Worm (Caenorhabditis elegans) whole organism, mixed stage, embryonic: ENCODE results near the gene F07C4.6.

Experiments
- M03D4.4 ChIP-seq: sonication (generic microtip); optimal IDR thresholded peaks from 2 replicates; lab custom pipeline; 2017; ENCODE audit warnings: mild to moderate bottlenecking, missing genetic modification characterization, missing compliant biosample characterization
- bed-3 ChIP-seq: fragments of 200-800 bp; sonication (Bioruptor generic); optimal IDR thresholded peaks from 3 replicates; lab custom pipeline; 2018; ENCODE audit warnings: mild to moderate bottlenecking, missing genetic modification characterization, moderate library complexity, missing compliant biosample characterization
- ceh-39 ChIP-seq: fragments of 150-350 bp; optimal IDR thresholded peaks from 2 replicates; lab custom pipeline; 2014; ENCODE audit warnings: missing biosample characterization, missing genetic modification characterization
- ceh-43 ChIP-seq: fragments of 200-800 bp; sonication (Bioruptor generic); optimal IDR thresholded peaks from 2 replicates; lab custom pipeline; 2018; ENCODE audit warnings: mild to moderate bottlenecking, missing genetic modification characterization, moderate library complexity, missing compliant biosample characterization
- ces-1 ChIP-seq: fragments of 150-350 bp; optimal IDR thresholded peaks from 2 replicates; lab custom pipeline; 2014; ENCODE audit warnings: missing biosample characterization, missing genetic modification reagents, missing genetic modification characterization
- cnd-1 ChIP-seq: fragments of 200-800 bp; sonication (Bioruptor generic); optimal IDR thresholded peaks from 2 replicates; lab custom pipeline; 2018; ENCODE audit warnings: mild to moderate bottlenecking, missing genetic modification characterization, missing compliant biosample characterization
- drap-1 ChIP-seq: fragments of 200-800 bp; sonication (Bioruptor generic); optimal IDR thresholded peaks from 3 replicates; lab custom pipeline; 2018; ENCODE audit warnings: mild to moderate bottlenecking, missing genetic modification characterization, missing compliant biosample characterization
- elt-1 ChIP-seq: sonication (generic microtip); optimal IDR thresholded peaks from 2 replicates; lab custom pipeline; 2017; ENCODE audit warnings: missing genetic modification characterization, mild to moderate bottlenecking, missing compliant biosample characterization, antibody characterized with exemption, moderate library complexity, borderline replicate concordance; ENCODE audit not compliant: insufficient read depth
- elt-3 ChIP-seq: fragments of 150-350 bp; optimal IDR thresholded peaks from 2 replicates; lab custom pipeline; 2014; ENCODE audit warnings: missing biosample characterization, missing genetic modification characterization
- flh-1 ChIP-seq: fragments of 200-800 bp; sonication (Bioruptor generic); optimal IDR thresholded peaks from 2 replicates; lab custom pipeline; 2018; ENCODE audit warnings: mild to moderate bottlenecking, missing genetic modification characterization, moderate library complexity, missing compliant biosample characterization
- ham-2 ChIP-seq: fragments of 200-800 bp; sonication (Bioruptor generic); optimal IDR thresholded peaks from 2 replicates; lab custom pipeline; 2018; ENCODE audit warnings: mild to moderate bottlenecking, missing genetic modification characterization, missing compliant biosample characterization
- hlh-1 ChIP-seq: fragments of 150-350 bp; optimal IDR thresholded peaks from 2 replicates; lab custom pipeline; 2014; ENCODE audit warnings: missing biosample characterization, missing genetic modification reagents, missing genetic modification characterization
- lin-13 ChIP-seq: fragments of 150-350 bp; optimal IDR thresholded peaks from 2 replicates; lab custom pipeline; 2014; ENCODE audit warnings: missing biosample characterization, missing genetic modification characterization
- lin-32 ChIP-seq: fragments of 200-800 bp; sonication (Bioruptor generic); optimal IDR thresholded peaks from 2 replicates; lab custom pipeline; 2018; ENCODE audit warnings: mild to moderate bottlenecking, missing genetic modification characterization, missing compliant biosample characterization
- lsy-2 ChIP-seq: fragments of 150-350 bp; optimal IDR thresholded peaks from 2 replicates; lab custom pipeline; 2014; ENCODE audit warnings: missing biosample characterization, missing genetic modification characterization
- mab-5 ChIP-seq: fragments of 150-350 bp; optimal IDR thresholded peaks from 2 replicates; lab custom pipeline; 2014; ENCODE audit warnings: missing biosample characterization, missing genetic modification characterization
- mep-1 ChIP-seq: fragments of 150-350 bp; optimal IDR thresholded peaks from 2 replicates; lab custom pipeline; 2017; ENCODE audit warnings: missing biosample characterization, missing genetic modification reagents, missing genetic modification characterization, inconsistent platforms
- mls-2 ChIP-seq: sonication (generic microtip); optimal IDR thresholded peaks from 2 replicates; lab custom pipeline; 2016; ENCODE audit warnings: mild to moderate bottlenecking, missing genetic modification characterization, moderate library complexity, missing compliant biosample characterization
- nhr-2 ChIP-seq: fragments of 150-350 bp; optimal IDR thresholded peaks from 2 replicates; lab custom pipeline; 2014; ENCODE audit warnings: missing biosample characterization, missing genetic modification characterization
- nhr-28 ChIP-seq: fragments of 150-350 bp; optimal IDR thresholded peaks from 2 replicates; lab custom pipeline; 2014; ENCODE audit warnings: missing biosample characterization, missing genetic modification characterization
- pha-4 ChIP-seq: fragments of 150-350 bp; optimal IDR thresholded peaks from 2 replicates; lab custom pipeline; 2018; ENCODE audit warnings: missing biosample characterization, missing genetic modification reagents, missing genetic modification characterization
- snpc-4 ChIP-seq: fragments of 150-350 bp; optimal IDR thresholded peaks from 2 replicates; lab custom pipeline; 2014; ENCODE audit warnings: missing biosample characterization, missing genetic modification characterization
- sptf-1 ChIP-seq: sonication (generic microtip); optimal IDR thresholded peaks from 2 replicates; lab custom pipeline; 2017; ENCODE audit warnings: mild to moderate bottlenecking, missing genetic modification characterization, moderate library complexity, missing compliant biosample characterization
- tbx-8 ChIP-seq: fragments of 200-800 bp; sonication (Bioruptor generic); optimal IDR thresholded peaks from 2 replicates; lab custom pipeline; 2018; ENCODE audit warnings: mild to moderate bottlenecking, missing genetic modification characterization, moderate library complexity, missing compliant biosample characterization
- unc-120 ChIP-seq: sonication (generic microtip); optimal IDR thresholded peaks from 2 replicates; lab custom pipeline; 2017; ENCODE audit warnings: missing genetic modification characterization, missing compliant biosample characterization; ENCODE audit not compliant: poor library complexity, severe bottlenecking
- unc-39 ChIP-seq: fragments of 150-350 bp; optimal IDR thresholded peaks from 2 replicates; lab custom pipeline; 2014; ENCODE audit warnings: missing biosample characterization, missing genetic modification characterization
- unc-62 ChIP-seq: fragments of 150-350 bp; optimal IDR thresholded peaks from 2 replicates; lab custom pipeline; 2014; ENCODE audit warnings: missing biosample characterization, missing genetic modification reagents, missing genetic modification characterization
- ztf-11 ChIP-seq: fragments of 150-350 bp; optimal IDR thresholded peaks from 2 replicates; lab custom pipeline; 2014; ENCODE audit warnings: missing biosample characterization, missing genetic modification characterization

Gene F07C4.6

DNA sequence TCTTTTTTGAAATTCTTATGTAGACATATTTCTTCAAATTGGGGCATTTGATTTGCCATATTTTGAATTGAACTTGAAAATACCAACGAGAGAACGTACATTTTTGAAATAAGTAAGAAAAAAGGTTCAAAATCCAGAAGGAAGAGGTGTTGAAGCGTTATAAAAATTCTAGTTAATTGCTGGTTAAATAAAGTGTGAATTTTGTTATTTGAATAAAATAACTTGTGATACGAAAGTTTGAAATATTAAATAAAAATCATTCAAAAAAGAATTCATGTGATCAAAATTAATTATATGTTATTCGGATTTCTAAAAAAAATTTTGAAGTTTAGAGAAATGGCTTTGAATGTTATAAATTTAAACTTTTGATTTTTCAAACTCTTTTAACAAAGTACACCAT lies 26.5 kb upstream of the F07C4.6 start, which contains the start of gene C50E3.9:
Gene C50E3.9 (minus strand): TSS at position 101 of the 400 bp plus-strand sequence.
- TF ChIP-seq M03D4.4 (tag; lab: Kevin White, UChicago) (no peak), pha-4 (tag; lab: Kevin White, UChicago) (no peak), mep-1 (tag; lab: Kevin White, UChicago) (no peak), elt-3 (tag; lab: Kevin White, UChicago) (no peak), mab-5 (no peak), mls-2 (tag; lab: Kevin White, UChicago) (no peak), ces-1 (GFP tag; lab: Kevin White, UChicago) (no peak), elt-1 (tag; lab: Kevin White, UChicago) (no peak), bed-3 (GFP tag; lab: Kevin White, UChicago) (no peak), unc-39 (tag; lab: Kevin White, UChicago) (no peak), drap-1 (GFP tag; lab: Kevin White, UChicago) (no peak), ceh-43 (GFP tag; lab: Kevin White, UChicago) (no peak), sptf-1 (tag; lab: Kevin White, UChicago) (no peak), ztf-11 (tag; lab: Kevin White, UChicago) (no peak), nhr-28 (no peak), unc-62 (GFP tag; lab: Kevin White, UChicago) (no peak), ceh-39 (tag; lab: Kevin White, UChicago) (no peak), ham-2 (GFP tag; lab: Kevin White, UChicago) (no peak), tbx-8 (GFP tag; lab: Kevin White, UChicago) (no peak)

DNA sequence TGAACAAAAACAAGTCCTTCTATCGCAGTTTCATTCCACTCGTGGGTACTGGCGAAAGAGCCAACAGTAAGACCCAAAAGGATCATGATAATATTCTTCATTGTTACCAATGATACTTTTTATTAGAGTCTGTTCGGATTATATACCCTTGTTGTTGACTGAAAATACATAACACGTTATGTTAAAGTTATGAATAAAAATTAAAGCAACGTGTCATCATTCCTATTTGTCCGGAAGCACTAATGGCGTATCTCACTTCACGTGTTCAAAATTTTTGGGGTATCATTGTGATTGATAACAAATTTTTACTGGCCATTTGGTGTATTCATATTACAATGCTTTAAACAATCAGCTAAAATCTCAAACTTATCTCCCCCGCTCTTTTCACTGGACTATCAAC lies 25.2 kb upstream of the F07C4.6 start, which contains the start of gene scl-26:
Gene scl-26 (minus strand): TSS at position 101 of the 400 bp plus-strand sequence.
- TF ChIP-seq ces-1 (GFP tag; lab: Kevin White, UChicago) (no peak), nhr-2 (tag; lab: Kevin White, UChicago) (no peak), unc-39 (tag; lab: Kevin White, UChicago) (no peak), flh-1 (GFP tag; lab: Kevin White, UChicago) (no peak)

DNA sequence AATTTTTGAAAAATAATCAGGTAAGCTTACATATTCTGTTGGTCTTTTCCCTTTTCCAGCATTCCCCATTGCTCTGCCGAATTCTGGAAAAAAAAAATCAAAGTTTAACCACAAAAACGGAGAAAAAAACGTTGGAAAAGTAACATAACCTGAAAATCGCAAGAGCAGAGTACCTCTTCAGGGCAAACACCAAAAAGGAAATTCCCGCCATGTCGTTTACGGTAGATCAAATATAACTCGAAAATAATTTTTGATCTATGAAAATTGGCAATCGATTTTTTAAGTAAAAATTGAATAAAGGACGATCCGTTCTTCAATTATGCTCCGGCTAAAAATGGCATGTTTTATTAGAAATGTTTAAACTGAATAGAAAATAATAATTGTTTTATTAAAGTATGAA lies 23.2 kb upstream of the F07C4.6 start, which contains the start of gene C50E3.11:
Gene C50E3.11 (minus strand): TSS at position 83 of the 400 bp plus-strand sequence.
- no peak for TF ChIP-seq ceh-43 (GFP tag; lab: Kevin White, UChicago)
- TF ChIP-seq mab-5, result no peak
- no peak for TF ChIP-seq ceh-39 (tag; lab: Kevin White, UChicago)
- TF ChIP-seq tbx-8 (GFP tag; lab: Kevin White, UChicago), result no peak
- TF ChIP-seq lin-13 (tag; lab: Kevin White, UChicago), result no peak
- no peak for TF ChIP-seq lin-32 (GFP tag; lab: Kevin White, UChicago)

DNA sequence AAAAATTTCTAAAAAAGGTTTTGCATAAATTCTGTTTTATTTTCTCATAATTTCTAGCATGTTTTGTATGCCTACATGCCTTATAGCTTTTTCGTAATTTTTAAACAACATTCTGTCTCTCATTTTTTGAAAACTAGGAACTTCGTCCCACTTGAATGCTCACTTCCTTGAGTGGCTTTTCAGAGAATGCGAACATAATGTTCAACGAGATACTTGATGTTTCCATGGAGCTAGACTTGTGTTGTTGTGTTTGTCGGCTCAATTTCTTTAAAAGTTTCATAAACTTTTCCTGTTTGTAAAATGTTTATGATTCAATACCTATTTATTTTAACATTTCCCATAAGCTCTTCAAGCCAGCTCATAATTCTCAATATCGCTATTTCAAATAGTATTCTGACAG lies 21.8 kb upstream of the F07C4.6 start, which contains the start of gene clec-213:
Gene clec-213 (plus strand): TSS at position 301 of the 400 bp plus-strand sequence.
- no peak for TF ChIP-seq ceh-39 (tag; lab: Kevin White, UChicago)
- no peak for TF ChIP-seq cnd-1 (tag; lab: Kevin White, UChicago)
- no peak for TF ChIP-seq mls-2 (tag; lab: Kevin White, UChicago)

DNA sequence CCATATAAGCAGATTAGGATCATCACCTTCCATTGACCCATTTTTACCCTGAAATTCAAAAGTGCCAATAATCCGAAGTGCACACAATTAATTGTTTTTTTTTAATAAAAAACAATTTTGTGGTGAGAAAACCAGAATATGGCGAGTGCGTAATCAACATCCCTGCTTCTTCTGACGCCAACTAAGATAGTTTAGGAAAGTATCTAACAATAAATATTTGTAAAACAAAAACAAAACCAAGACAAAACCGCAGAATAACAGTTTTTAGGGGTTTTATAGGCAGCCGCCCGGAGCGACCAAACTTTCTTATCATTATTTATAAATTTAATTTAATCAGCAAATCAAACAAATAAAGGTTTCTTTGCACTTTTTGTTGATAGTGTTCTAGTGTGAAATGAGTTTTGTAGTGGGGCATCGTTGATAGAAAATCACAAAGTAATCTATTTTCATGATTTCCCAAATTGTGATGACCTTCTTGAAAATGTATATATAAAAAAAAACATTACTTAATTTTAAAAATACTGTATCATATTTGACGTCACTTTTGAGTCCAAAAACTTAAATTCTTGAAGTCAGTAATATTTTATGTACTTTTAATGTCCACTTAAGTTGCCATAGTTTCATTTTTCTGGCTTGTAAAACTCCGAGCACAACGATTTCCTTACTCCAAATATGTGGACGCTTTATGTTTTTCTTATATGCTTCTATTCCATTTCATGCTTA lies 16.8 kb upstream of the F07C4.6 start, which contains the start of the genes folt-3 and clec-214:
Gene folt-3 (minus strand): TSS at position 51 of the 723 bp plus-strand sequence.
Gene clec-214 (plus strand): TSS at position 673 of the 723 bp plus-strand sequence.
- TF ChIP-seq ham-2 (GFP tag; lab: Kevin White, UChicago), result no peak
- no peak for TF ChIP-seq lsy-2 (tag; lab: Kevin White, UChicago)
- no peak for TF ChIP-seq mls-2 (tag; lab: Kevin White, UChicago)
- no peak for TF ChIP-seq mab-5
- TF ChIP-seq unc-120, result no peak
- TF ChIP-seq elt-1 (tag; lab: Kevin White, UChicago), result no peak
- TF ChIP-seq bed-3 (GFP tag; lab: Kevin White, UChicago), result no peak
- TF ChIP-seq ceh-43 (GFP tag; lab: Kevin White, UChicago), result no peak
- no peak for TF ChIP-seq elt-3 (tag; lab: Kevin White, UChicago)
- no peak for TF ChIP-seq nhr-2 (tag; lab: Kevin White, UChicago)
- no peak for TF ChIP-seq hlh-1
- no peak for TF ChIP-seq unc-39 (tag; lab: Kevin White, UChicago)
- no peak for TF ChIP-seq M03D4.4 (tag; lab: Kevin White, UChicago)
- no peak for TF ChIP-seq unc-62 (GFP tag; lab: Kevin White, UChicago)
- no peak for TF ChIP-seq lin-32 (GFP tag; lab: Kevin White, UChicago)
- no peak for TF ChIP-seq snpc-4 (tag; lab: Kevin White, UChicago)
